Worm (Caenorhabditis elegans) whole organism, L4 larva: Measurements from ENCODE around the gene F20B6.5.

Experiments used
- D1046.2 ChIP-seq: fragments of 200-800 bp; sonication (Bioruptor generic); IDR thresholded peaks from 2 replicates; pipeline ENCODE4 v1.3.6; 2022; ENCODE audit warnings: missing genetic modification characterization, missing compliant biosample characterization
- F10B5.3 ChIP-seq: sonication (generic microtip); optimal IDR thresholded peaks from 2 replicates; lab custom pipeline; 2016; ENCODE audit warnings: mild to moderate bottlenecking, missing genetic modification characterization, missing compliant biosample characterization
- F26F4.8 ChIP-seq: fragments of 200-800 bp; sonication (Bioruptor generic); conservative IDR thresholded peaks from 2 replicates; pipeline ENCODE4 v1.3.6; 2022; ENCODE audit warnings: missing genetic modification characterization, missing compliant biosample characterization
- F37D6.2 ChIP-seq: sonication (generic microtip); optimal IDR thresholded peaks from 2 replicates; lab custom pipeline; 2016; ENCODE audit warnings: mild to moderate bottlenecking, missing genetic modification characterization, missing compliant biosample characterization
- T26A8.4 ChIP-seq: fragments of 200-800 bp; sonication (Bioruptor generic); IDR thresholded peaks from 2 replicates; pipeline ENCODE4 v1.3.6; 2022; ENCODE audit warnings: missing genetic modification characterization, missing compliant biosample characterization
- Y48G9A.11 ChIP-seq: fragments of 200-800 bp; sonication (Bioruptor generic); IDR thresholded peaks from 2 replicates; pipeline ENCODE4 v1.3.6; 2022; ENCODE audit warnings: missing genetic modification reagents, missing genetic modification characterization, missing compliant biosample characterization
- Y5F2A.4 ChIP-seq: fragments of 200-800 bp; sonication (Bioruptor generic); optimal IDR thresholded peaks from 2 replicates; lab custom pipeline; 2018; ENCODE audit warnings: mild to moderate bottlenecking, missing genetic modification characterization, missing compliant biosample characterization
- ZK337.2 ChIP-seq: fragments of 200-800 bp; sonication (Bioruptor generic); IDR thresholded peaks from 2 replicates; pipeline ENCODE4 v1.3.6; 2022; ENCODE audit warnings: missing genetic modification reagents, missing genetic modification characterization, missing compliant biosample characterization
- aha-1 ChIP-seq: fragments of 150-350 bp; peaks from one replicate; lab custom pipeline; 2014; ENCODE audit warnings: missing biosample characterization, missing genetic modification characterization
- ceh-20 ChIP-seq: fragments of 200-800 bp; sonication (Bioruptor generic); IDR thresholded peaks from 2 replicates; pipeline ENCODE4 v1.3.6; 2022; ENCODE audit warnings: missing genetic modification reagents, missing genetic modification characterization, missing compliant biosample characterization
- ceh-32 ChIP-seq: sonication (generic microtip); optimal IDR thresholded peaks from 2 replicates; lab custom pipeline; 2016; ENCODE audit warnings: mild to moderate bottlenecking, missing genetic modification characterization, missing compliant biosample characterization; ENCODE audit not compliant: poor library complexity
- ceh-62 ChIP-seq: sonication (generic microtip); optimal IDR thresholded peaks from 2 replicates; lab custom pipeline; 2017; ENCODE audit warnings: missing biosample characterization, missing genetic modification characterization
- ces-1 ChIP-seq: fragments of 150-350 bp; sonication (generic microtip); optimal IDR thresholded peaks from 4 replicates; lab custom pipeline; 2014; ENCODE audit warnings: missing biosample characterization, missing genetic modification reagents, missing genetic modification characterization
- dmd-8 ChIP-seq: fragments of 200-800 bp; sonication (Bioruptor generic); IDR thresholded peaks from 2 replicates; pipeline ENCODE4 v1.3.6; 2022; ENCODE audit warnings: missing genetic modification characterization, missing compliant biosample characterization
- dmd-9 ChIP-seq: fragments of 200-800 bp; sonication (Bioruptor generic); IDR thresholded peaks from 2 replicates; pipeline ENCODE4 v1.3.6; 2022; ENCODE audit warnings: missing genetic modification reagents, missing genetic modification characterization, missing compliant biosample characterization
- duxl-1 ChIP-seq: sonication (generic microtip); optimal IDR thresholded peaks from 2 replicates; lab custom pipeline; 2016; ENCODE audit warnings: mild to moderate bottlenecking, missing genetic modification characterization, moderate library complexity, missing compliant biosample characterization; ENCODE audit not compliant: poor library complexity
- dve-1 ChIP-seq: sonication (generic microtip); optimal IDR thresholded peaks from 2 replicates; lab custom pipeline; 2017; ENCODE audit warnings: antibody characterized with exemption, mild to moderate bottlenecking, missing genetic modification characterization, missing compliant biosample characterization; ENCODE audit not compliant: insufficient read depth
- egl-43 ChIP-seq: fragments of 200-800 bp; sonication (Bioruptor generic); IDR thresholded peaks from 2 replicates; pipeline ENCODE4 v1.3.6; 2022; ENCODE audit warnings: missing genetic modification reagents, missing genetic modification characterization, missing compliant biosample characterization
- fkh-10 ChIP-seq: fragments of 150-350 bp; optimal IDR thresholded peaks from 2 replicates; lab custom pipeline; 2014; ENCODE audit warnings: missing biosample characterization, missing genetic modification reagents, missing genetic modification characterization
- gei-8 ChIP-seq: fragments of 200-800 bp; sonication (Bioruptor generic); optimal IDR thresholded peaks from 2 replicates; lab custom pipeline; 2018; ENCODE audit warnings: mild to moderate bottlenecking, missing genetic modification characterization, missing compliant biosample characterization
- hif-1 ChIP-seq, 2 experiments: sonication (generic microtip); optimal IDR thresholded peaks; 2 replicates each; lab custom pipeline; 2016 to 2017; ENCODE audit warnings: missing compliant biosample characterization in 2 of 2, missing genetic modification characterization in 2 of 2, missing genetic modification reagents in 2 of 2, missing genotype in 2 of 2, mild to moderate bottlenecking in 1 of 2
- hlh-11 ChIP-seq: fragments of 200-800 bp; sonication (Bioruptor generic); optimal IDR thresholded peaks from 2 replicates; lab custom pipeline; 2018; ENCODE audit warnings: mild to moderate bottlenecking, missing genetic modification characterization, missing compliant biosample characterization
- lim-7 ChIP-seq: fragments of 200-800 bp; sonication (Bioruptor generic); IDR thresholded peaks from 2 replicates; pipeline ENCODE4 v1.3.6; 2022; ENCODE audit warnings: missing genetic modification characterization, missing compliant biosample characterization
- lin-13 ChIP-seq: fragments of 150-350 bp; optimal IDR thresholded peaks from 2 replicates; lab custom pipeline; 2014; ENCODE audit warnings: missing biosample characterization, missing genetic modification reagents, missing genetic modification characterization
- lin-15B ChIP-seq: fragments of 150-350 bp; sonication (generic microtip); optimal IDR thresholded peaks from 3 replicates; lab custom pipeline; 2014; ENCODE audit warnings: missing biosample characterization, missing genetic modification characterization
- lin-38 ChIP-seq: fragments of 200-800 bp; sonication (Bioruptor generic); IDR thresholded peaks from 2 replicates; pipeline ENCODE4 v1.3.6; 2022; ENCODE audit warnings: missing genetic modification reagents, missing genetic modification characterization, missing compliant biosample characterization
- lsy-2 ChIP-seq, 2 experiments: fragments of 150-350 bp in 1 of 2; sonication (generic microtip) in 1 of 2; optimal IDR thresholded peaks; 2 replicates each; lab custom pipeline; 2014 to 2017; ENCODE audit warnings: missing biosample characterization in 2 of 2, missing genetic modification characterization in 2 of 2
- mep-1 ChIP-seq: fragments of 150-350 bp; sonication (generic microtip); optimal IDR thresholded peaks from 3 replicates; lab custom pipeline; 2014; ENCODE audit warnings: missing biosample characterization, missing genetic modification characterization
- nhr-10 ChIP-seq: fragments of 150-350 bp; optimal IDR thresholded peaks from 2 replicates; lab custom pipeline; 2014; ENCODE audit warnings: missing biosample characterization, missing genetic modification characterization
- nhr-11 ChIP-seq: fragments of 150-350 bp; optimal IDR thresholded peaks from 2 replicates; lab custom pipeline; 2014; ENCODE audit warnings: missing biosample characterization, missing genetic modification characterization
- nhr-25 ChIP-seq: sonication (generic microtip); optimal IDR thresholded peaks from 2 replicates; lab custom pipeline; 2017; ENCODE audit warnings: missing genetic modification characterization, mild to moderate bottlenecking, missing compliant biosample characterization, antibody characterized with exemption, moderate library complexity, borderline replicate concordance; ENCODE audit not compliant: insufficient read depth
- nhr-41 ChIP-seq: fragments of 200-800 bp; sonication (Bioruptor generic); IDR thresholded peaks from 2 replicates; pipeline ENCODE4 v1.3.6; 2022; ENCODE audit warnings: missing genetic modification reagents, missing genetic modification characterization, missing compliant biosample characterization
- nhr-48 ChIP-seq: sonication (generic microtip); optimal IDR thresholded peaks from 2 replicates; lab custom pipeline; 2016; ENCODE audit warnings: mild to moderate bottlenecking, missing genetic modification characterization, missing compliant biosample characterization
- nhr-6 ChIP-seq: fragments of 150-350 bp; optimal IDR thresholded peaks from 2 replicates; lab custom pipeline; 2014; ENCODE audit warnings: missing biosample characterization, missing genetic modification characterization
- nhr-76 ChIP-seq: fragments of 150-350 bp; optimal IDR thresholded peaks from 2 replicates; lab custom pipeline; 2014; ENCODE audit warnings: missing biosample characterization, missing genetic modification characterization
- nhr-77 ChIP-seq: fragments of 150-350 bp; optimal IDR thresholded peaks from 2 replicates; lab custom pipeline; 2014; ENCODE audit warnings: missing biosample characterization, missing genetic modification characterization
- pha-4 ChIP-seq, 2 experiments: fragments of 150-350 bp in 1 of 2; fragments of 200-800 bp in 1 of 2; sonication (Bioruptor generic) in 1 of 2; IDR thresholded peaks in 1 of 2; optimal IDR thresholded peaks in 1 of 2; 2 replicates each; pipeline versions ENCODE4 v1.3.6 to Lab custom; 2014 to 2022; ENCODE audit warnings: missing genetic modification characterization in 2 of 2, missing genetic modification reagents in 2 of 2, missing biosample characterization in 1 of 2, missing compliant biosample characterization in 1 of 2
- pqm-1 ChIP-seq: sonication (generic microtip); optimal IDR thresholded peaks from 2 replicates; lab custom pipeline; 2017; ENCODE audit warnings: missing biosample characterization, missing genetic modification characterization
- saeg-2 ChIP-seq: fragments of 200-800 bp; sonication (Bioruptor generic); IDR thresholded peaks from 2 replicates; pipeline ENCODE4 v1.3.6; 2022; ENCODE audit warnings: missing genetic modification reagents, missing genetic modification characterization, missing compliant biosample characterization
- sdz-12 ChIP-seq: fragments of 200-800 bp; sonication (Bioruptor generic); optimal IDR thresholded peaks from 2 replicates; lab custom pipeline; 2018; ENCODE audit warnings: mild to moderate bottlenecking, missing genetic modification characterization, missing compliant biosample characterization
- skn-1 ChIP-seq: fragments of 150-350 bp; optimal IDR thresholded peaks from 2 replicates; lab custom pipeline; 2014; ENCODE audit warnings: missing biosample characterization, missing genetic modification characterization
- snpc-1.2 ChIP-seq: fragments of 200-800 bp; sonication (Bioruptor generic); IDR thresholded peaks from 2 replicates; pipeline ENCODE4 v1.3.6; 2022; ENCODE audit warnings: missing genetic modification reagents, missing genetic modification characterization, missing compliant biosample characterization
- tag-97 ChIP-seq: fragments of 200-800 bp; sonication (Bioruptor generic); IDR thresholded peaks from 2 replicates; pipeline ENCODE4 v1.3.6; 2022; ENCODE audit warnings: missing genetic modification characterization, missing compliant biosample characterization
- zag-1 ChIP-seq: fragments of 150-350 bp; optimal IDR thresholded peaks from 2 replicates; lab custom pipeline; 2014; ENCODE audit warnings: missing biosample characterization, missing genetic modification characterization
- zfp-3 ChIP-seq: fragments of 200-800 bp; sonication (Bioruptor generic); conservative IDR thresholded peaks from 2 replicates; pipeline ENCODE4 v1.3.6; 2022; ENCODE audit warnings: missing genetic modification reagents, missing genetic modification characterization, missing compliant biosample characterization
- zip-11 ChIP-seq: fragments of 200-800 bp; sonication (Bioruptor generic); IDR thresholded peaks from 2 replicates; pipeline ENCODE4 v1.3.6; 2022; ENCODE audit warnings: missing genetic modification characterization, missing compliant biosample characterization

F20B6.5 gene

ce11 chrX:4238971-4239370, 39.2 kb upstream of the F20B6.5 start:
- TF ChIP-seq nhr-11 (tag; lab: Kevin White, UChicago) (no peak), lin-13 (no peak), fkh-10 (peak; percentile 18), ces-1 (GFP tag; lab: Kevin White, UChicago) (peak; percentile 79), gei-8 (GFP tag; lab: Kevin White, UChicago) (no peak), F26F4.8 (GFP tag; lab: Robert Waterston, UW) (no peak)

ce11 chrX:4235752-4236151, 36.0 kb upstream of the F20B6.5 start, which contains the start of gene rab-37:
TSS of gene rab-37 (minus strand) at chrX:4235852.
- no peak for TF ChIP-seq egl-43 (GFP tag; lab: Robert Waterston, UW)
- TF ChIP-seq aha-1 (tag; lab: Kevin White, UChicago), result peak; percentile 39

ce11 chrX:4222779-4223387, 23.2 kb upstream of the F20B6.5 start:
- no peak for TF ChIP-seq skn-1
- TF ChIP-seq ceh-32 (tag; lab: Kevin White, UChicago), result peak; percentile 62
- TF ChIP-seq nhr-25 (tag; lab: Kevin White, UChicago), result peak; percentile 81
- peak; percentile 92 for TF ChIP-seq T26A8.4 (GFP tag; lab: Robert Waterston, UW)
- TF ChIP-seq dve-1 (tag; lab: Kevin White, UChicago), result peak; percentile 74
- TF ChIP-seq lsy-2 (tag; optimal IDR thresholded peaks at IDR 0.05; lab: Kevin White, UChicago), result peak; percentile 71 to 79
- TF ChIP-seq aha-1 (tag; lab: Kevin White, UChicago), result peak; percentile 99
- TF ChIP-seq nhr-77 (tag; lab: Kevin White, UChicago), result no peak
- TF ChIP-seq lim-7, result 0 out of 2 replicates have a peak, but pooled peaks have one; percentile 52
- no peak for TF ChIP-seq tag-97 (GFP tag; lab: Robert Waterston, UW)
- no peak for TF ChIP-seq ZK337.2 (GFP tag; lab: Robert Waterston, UW)
- TF ChIP-seq duxl-1 (tag; lab: Kevin White, UChicago), result peak; percentile 40
- peak; percentile 66; the same call in 1 of the 2 replicates for TF ChIP-seq dmd-8 (GFP tag; lab: Robert Waterston, UW)
- peak; percentile 11 to 43 for TF ChIP-seq hif-1 (tag; optimal IDR thresholded peaks at IDR 0.05; lab: Kevin White, UChicago)
- no peak for TF ChIP-seq dmd-9 (GFP tag; lab: Robert Waterston, UW)
- no peak for TF ChIP-seq pqm-1 (tag; lab: Kevin White, UChicago)
- TF ChIP-seq lin-15B (tag; lab: Kevin White, UChicago), result no peak
- no peak for TF ChIP-seq snpc-1.2 (GFP tag; lab: Robert Waterston, UW)
- TF ChIP-seq Y48G9A.11 (GFP tag; lab: Robert Waterston, UW), result no peak
- TF ChIP-seq nhr-10 (tag; lab: Kevin White, UChicago), result no peak
- TF ChIP-seq F10B5.3, result peak; percentile 80
- peak; percentile 88 for TF ChIP-seq ceh-20 (GFP tag; lab: Robert Waterston, UW)
- peak; percentile 95 for TF ChIP-seq hlh-11 (tag; lab: Kevin White, UChicago)
- TF ChIP-seq zfp-3 (GFP tag; lab: Robert Waterston, UW), result no peak
- no peak for TF ChIP-seq nhr-41
- peak; percentile 68 for TF ChIP-seq zag-1 (tag; lab: Kevin White, UChicago)
- no peak for TF ChIP-seq D1046.2
- TF ChIP-seq egl-43 (GFP tag; lab: Robert Waterston, UW), result peak; percentile 84
- no peak for TF ChIP-seq Y5F2A.4
- TF ChIP-seq nhr-76, result no peak
- no peak for TF ChIP-seq gei-8 (GFP tag; lab: Kevin White, UChicago)
- TF ChIP-seq nhr-6, result no peak
- peak; percentile 61 for TF ChIP-seq mep-1 (tag; lab: Kevin White, UChicago)
- peak; percentile 67 for TF ChIP-seq F37D6.2 (tag; lab: Kevin White, UChicago)
- TF ChIP-seq ceh-62 (tag; lab: Kevin White, UChicago), result no peak
- TF ChIP-seq zip-11 (GFP tag; lab: Robert Waterston, UW), result no peak
- TF ChIP-seq nhr-48 (tag; lab: Kevin White, UChicago), result peak; percentile 88
- peak; percentile 63 for TF ChIP-seq saeg-2 (GFP tag; lab: Robert Waterston, UW)
- peak; percentile 86 for TF ChIP-seq pha-4 (GFP tag; IDR thresholded peaks at IDR 0.05; lab: Robert Waterston, UW)
- TF ChIP-seq pha-4 (tag; optimal IDR thresholded peaks at IDR 0.05; lab: Kevin White, UChicago), result no peak
- peak; percentile 47 for TF ChIP-seq lin-38
- no peak for TF ChIP-seq sdz-12
